Fruit fly (Drosophila melanogaster) whole organism, embryonic: Measurements from ENCODE around the gene Dfd.
A peak's percentile ranks its signal among the peaks of the same experiment; 100 is the strongest.

Experiments
- Adf1 ChIP-seq: fragments of 200-800 bp; sonication (Bioruptor generic); IDR thresholded peaks from 2 replicates; pipeline ENCODE4 v1.3.6; 2022; ENCODE audit warnings: missing biosample characterization, missing genetic modification characterization
- Asciz ChIP-seq: fragments of 200-800 bp; sonication (Bioruptor generic); optimal IDR thresholded peaks from 2 replicates; lab custom pipeline; 2017; ENCODE audit warnings: missing biosample characterization, mild to moderate bottlenecking, missing genetic modification characterization, missing genetic modification reagents
- CG1024 ChIP-seq: fragments of 200-800 bp; sonication (Bioruptor generic); IDR thresholded peaks from 2 replicates; pipeline ENCODE4 v1.3.6; 2022; ENCODE audit warnings: missing biosample characterization, missing genetic modification characterization
- CG10267 ChIP-seq: fragments of 200-800 bp; sonication (Bioruptor generic); optimal IDR thresholded peaks from 2 replicates; lab custom pipeline; 2018; ENCODE audit warnings: missing biosample characterization, mild to moderate bottlenecking, missing genetic modification characterization, moderate library complexity
- CG10565 ChIP-seq: fragments of 200-800 bp; sonication (Bioruptor generic); optimal IDR thresholded peaks from 3 replicates; lab custom pipeline; 2016; ENCODE audit warnings: missing biosample characterization, mild to moderate bottlenecking, missing genetic modification characterization
- CG11504 ChIP-seq: fragments of 200-800 bp; sonication (Bioruptor generic); optimal IDR thresholded peaks from 3 replicates; lab custom pipeline; 2019; ENCODE audit warnings: missing biosample characterization, mild to moderate bottlenecking, missing genetic modification characterization, moderate library complexity
- CG12299 ChIP-seq: fragments of 200-800 bp; sonication (Bioruptor generic); optimal IDR thresholded peaks from 2 replicates; lab custom pipeline; 2018; ENCODE audit warnings: missing biosample characterization, mild to moderate bottlenecking, missing genetic modification characterization
- CG12659 ChIP-seq: fragments of 200-800 bp; sonication (Bioruptor generic); optimal IDR thresholded peaks from 3 replicates; lab custom pipeline; 2017; ENCODE audit warnings: mild to moderate bottlenecking, missing biosample characterization, missing genetic modification reagents, missing genetic modification characterization
- CG13624 ChIP-seq: fragments of 200-800 bp; sonication (Bioruptor generic); optimal IDR thresholded peaks from 2 replicates; lab custom pipeline; 2016; ENCODE audit warnings: missing biosample characterization, missing genetic modification characterization
- CG14965 ChIP-seq: fragments of 200-800 bp; sonication (Bioruptor generic); optimal IDR thresholded peaks from 2 replicates; lab custom pipeline; 2016; ENCODE audit warnings: missing biosample characterization, missing genetic modification characterization, borderline replicate concordance
- CG17912 ChIP-seq: fragments of 200-800 bp; sonication (Bioruptor generic); optimal IDR thresholded peaks from 2 replicates; lab custom pipeline; 2018; ENCODE audit warnings: missing biosample characterization, mild to moderate bottlenecking, missing genetic modification characterization
- CG1832 ChIP-seq: fragments of 200-800 bp; sonication (Bioruptor generic); optimal IDR thresholded peaks from 2 replicates; lab custom pipeline; 2017; ENCODE audit warnings: missing biosample characterization, mild to moderate bottlenecking, missing genetic modification characterization, inconsistent platforms
- CG18764 ChIP-seq: fragments of 200-800 bp; sonication (Bioruptor generic); optimal IDR thresholded peaks from 3 replicates; lab custom pipeline; 2016; ENCODE audit warnings: missing biosample characterization, missing genetic modification characterization
- CG2199 ChIP-seq: fragments of 200-800 bp; sonication (Bioruptor generic); IDR thresholded peaks from 3 replicates; pipeline ENCODE4 v1.3.6; 2022; ENCODE audit warnings: missing biosample characterization, missing genetic modification characterization
- CG4707 ChIP-seq: fragments of 200-800 bp; sonication (Bioruptor generic); optimal IDR thresholded peaks from 2 replicates; lab custom pipeline; 2018; ENCODE audit warnings: missing biosample characterization, mild to moderate bottlenecking, missing genetic modification characterization, moderate library complexity
- CG4854 ChIP-seq: fragments of 200-800 bp; sonication (Bioruptor generic); optimal IDR thresholded peaks from 2 replicates; lab custom pipeline; 2016; ENCODE audit warnings: missing biosample characterization, missing genetic modification characterization, inconsistent platforms
- CG5245 ChIP-seq: fragments of 200-800 bp; sonication (Bioruptor generic); optimal IDR thresholded peaks from 3 replicates; lab custom pipeline; 2016; ENCODE audit warnings: missing biosample characterization, missing genetic modification characterization
- CG7786 ChIP-seq: fragments of 200-800 bp; sonication (Bioruptor generic); optimal IDR thresholded peaks from 2 replicates; lab custom pipeline; 2016; ENCODE audit warnings: missing biosample characterization, missing genetic modification characterization
- CG9727 ChIP-seq: fragments of 200-800 bp; sonication (Bioruptor generic); optimal IDR thresholded peaks from 3 replicates; lab custom pipeline; 2017; ENCODE audit warnings: missing biosample characterization, mild to moderate bottlenecking, missing genetic modification characterization
- Dad ChIP-seq: fragments of 200-800 bp; sonication (Bioruptor generic); optimal IDR thresholded peaks from 3 replicates; lab custom pipeline; 2016; ENCODE audit warnings: missing biosample characterization, missing genetic modification characterization
- Dbx ChIP-seq: fragments of 200-800 bp; sonication (Bioruptor generic); IDR thresholded peaks from 3 replicates; pipeline ENCODE4 v1.3.6; 2022; ENCODE audit warnings: missing biosample characterization, missing genetic modification characterization
- Dfd ChIP-seq, 2 experiments: fragments of >200 bp; optimal IDR thresholded peaks; 2 replicates each; lab custom pipeline; 2017; ENCODE audit warnings: missing biosample characterization in 2 of 2, missing genetic modification characterization in 2 of 2
- Ets65A ChIP-seq: fragments of 200-800 bp; sonication (Bioruptor generic); peaks from one replicate; lab custom pipeline; 2016; ENCODE audit warnings: missing biosample characterization, missing genetic modification characterization
- Fer3 ChIP-seq: fragments of 200-800 bp; sonication (Bioruptor generic); optimal IDR thresholded peaks from 2 replicates; lab custom pipeline; 2018; ENCODE audit warnings: missing biosample characterization, mild to moderate bottlenecking, missing genetic modification characterization, moderate library complexity
- Hand ChIP-seq: fragments of 200-800 bp; sonication (Bioruptor generic); optimal IDR thresholded peaks from 2 replicates; lab custom pipeline; 2017; ENCODE audit warnings: mild to moderate bottlenecking, missing biosample characterization, missing genetic modification reagents, missing genetic modification characterization
- HmgD ChIP-seq: fragments of 200-800 bp; sonication (Bioruptor generic); optimal IDR thresholded peaks from 3 replicates; lab custom pipeline; 2016; ENCODE audit warnings: missing biosample characterization, missing genetic modification characterization
- Lim3 ChIP-seq: fragments of 200-800 bp; sonication (Bioruptor generic); IDR thresholded peaks from 2 replicates; pipeline ENCODE4 v1.3.6; 2022; ENCODE audit warnings: missing biosample characterization, missing genetic modification characterization
- Max ChIP-seq: fragments of 200-800 bp; sonication (Bioruptor generic); optimal IDR thresholded peaks from 2 replicates; lab custom pipeline; 2016; ENCODE audit warnings: missing biosample characterization, mild to moderate bottlenecking, missing genetic modification characterization
- Mrtf ChIP-seq: fragments of 200-800 bp; sonication (Bioruptor generic); IDR thresholded peaks from 3 replicates; pipeline ENCODE4 v1.3.6; 2022; ENCODE audit warnings: missing biosample characterization, missing genetic modification characterization
- Nf-YA ChIP-seq: fragments of 200-800 bp; sonication (Bioruptor generic); IDR thresholded peaks from 2 replicates; pipeline ENCODE4 v1.3.6; 2022; ENCODE audit warnings: missing biosample characterization, missing genetic modification characterization
- Optix ChIP-seq: fragments of 200-800 bp; sonication (Bioruptor generic); IDR thresholded peaks from 3 replicates; pipeline ENCODE4 v1.3.6; 2022; ENCODE audit warnings: missing biosample characterization, missing genetic modification characterization
- Ptx1 ChIP-seq: fragments of 200-800 bp; sonication (Bioruptor generic); IDR thresholded peaks from 2 replicates; pipeline ENCODE4 v1.3.6; 2022; ENCODE audit warnings: missing biosample characterization, missing genetic modification characterization
- Rx ChIP-seq: fragments of 200-800 bp; sonication (Bioruptor generic); IDR thresholded peaks from 2 replicates; pipeline ENCODE4 v1.3.6; 2022; ENCODE audit warnings: missing biosample characterization, missing genetic modification characterization
- Sin3A ChIP-seq: fragments of >200 bp; optimal IDR thresholded peaks from 2 replicates; lab custom pipeline; 2018
- Six4 ChIP-seq: fragments of 200-800 bp; sonication (Bioruptor generic); optimal IDR thresholded peaks from 2 replicates; lab custom pipeline; 2016; ENCODE audit warnings: missing biosample characterization, missing genetic modification characterization
- dimm ChIP-seq: fragments of 200-800 bp; sonication (Bioruptor generic); IDR thresholded peaks from 2 replicates; pipeline ENCODE4 v1.3.6; 2022; ENCODE audit warnings: missing biosample characterization, missing genetic modification characterization
- dpn ChIP-seq, 2 experiments: fragments of 200-800 bp; sonication (Bioruptor generic); optimal IDR thresholded peaks; 3 replicates each; lab custom pipeline; 2016; ENCODE audit warnings: missing biosample characterization in 2 of 2, missing genetic modification characterization in 2 of 2
- emc ChIP-seq: fragments of 200-800 bp; sonication (Bioruptor generic); optimal IDR thresholded peaks from 2 replicates; lab custom pipeline; 2016; ENCODE audit warnings: missing biosample characterization, missing genetic modification characterization
- fd102C ChIP-seq: fragments of 200-800 bp; sonication (Bioruptor generic); optimal IDR thresholded peaks from 2 replicates; lab custom pipeline; 2018; ENCODE audit warnings: missing biosample characterization, mild to moderate bottlenecking, missing genetic modification characterization, moderate library complexity
- fru ChIP-seq: fragments of >200 bp; optimal IDR thresholded peaks from 2 replicates; lab custom pipeline; 2017
- hbn ChIP-seq: fragments of 200-800 bp; sonication (Bioruptor generic); IDR thresholded peaks from 2 replicates; pipeline ENCODE4 v1.3.6; 2022; ENCODE audit warnings: missing biosample characterization, missing genetic modification characterization; ENCODE audit not compliant: partially characterized antibody
- hth ChIP-seq: fragments of >200 bp; optimal IDR thresholded peaks from 2 replicates; lab custom pipeline; 2017; ENCODE audit warnings: inconsistent platforms
- jumu ChIP-seq: fragments of 200-800 bp; sonication (Bioruptor generic); optimal IDR thresholded peaks from 3 replicates; lab custom pipeline; 2016; ENCODE audit warnings: missing biosample characterization, missing genetic modification characterization
- klu ChIP-seq: fragments of 200-800 bp; sonication (Bioruptor generic); IDR thresholded peaks from 2 replicates; pipeline ENCODE4 v1.3.6; 2022; ENCODE audit warnings: missing biosample characterization, missing genetic modification characterization
- kni ChIP-seq: fragments of 200-800 bp; sonication (Bioruptor generic); optimal IDR thresholded peaks from 3 replicates; lab custom pipeline; 2017; ENCODE audit warnings: mild to moderate bottlenecking, missing biosample characterization, missing genetic modification reagents, missing genetic modification characterization
- lmd ChIP-seq: fragments of 200-800 bp; sonication (Bioruptor generic); IDR thresholded peaks from 2 replicates; pipeline ENCODE4 v1.3.6; 2022; ENCODE audit warnings: missing biosample characterization, missing genetic modification characterization
- lola ChIP-seq, 3 experiments: fragments of >200 bp in 2 of 3; fragments of 200-800 bp in 1 of 3; sonication (Bioruptor generic) in 1 of 3; optimal IDR thresholded peaks; 2 replicates each; lab custom pipeline; 2017 to 2019; ENCODE audit warnings: missing biosample characterization in 3 of 3, missing genetic modification characterization in 3 of 3, mild to moderate bottlenecking in 1 of 3, moderate library complexity in 1 of 3
- luna ChIP-seq: fragments of 200-800 bp; sonication (Bioruptor generic); optimal IDR thresholded peaks from 2 replicates; lab custom pipeline; 2016; ENCODE audit warnings: missing biosample characterization, missing genetic modification characterization
- pita ChIP-seq: fragments of 200-800 bp; sonication (Bioruptor generic); optimal IDR thresholded peaks from 2 replicates; lab custom pipeline; 2017; ENCODE audit warnings: missing biosample characterization, mild to moderate bottlenecking, missing genetic modification characterization
- prd ChIP-seq, 3 experiments: fragments of >200 bp in 2 of 3; fragments of 200-800 bp in 1 of 3; sonication (Bioruptor generic) in 1 of 3; optimal IDR thresholded peaks in 2 of 3; IDR thresholded peaks in 1 of 3; 2 replicates in 2 of 3; 3 replicates in 1 of 3; pipeline versions ENCODE4 v1.3.6 to Lab custom; 2017 to 2022; ENCODE audit warnings: missing biosample characterization in 1 of 3, missing genetic modification characterization in 1 of 3
- sisA ChIP-seq: fragments of 200-800 bp; sonication (Bioruptor generic); IDR thresholded peaks from 2 replicates; pipeline ENCODE4 v1.3.6; 2022; ENCODE audit warnings: missing biosample characterization, missing genetic modification characterization
- sob ChIP-seq: fragments of 200-800 bp; sonication (Bioruptor generic); IDR thresholded peaks from 2 replicates; pipeline ENCODE4 v1.3.6; 2022; ENCODE audit warnings: missing biosample characterization, missing genetic modification characterization
- sug ChIP-seq: fragments of 200-800 bp; optimal IDR thresholded peaks from 2 replicates; lab custom pipeline; 2019; ENCODE audit warnings: missing biosample characterization, mild to moderate bottlenecking, missing genetic modification characterization, moderate library complexity

The Dfd gene

dm6 chr3R:6806654-6807053 is 15.0 kb downstream of the Dfd start (continued):
- TF ChIP-seq Dbx (GFP tag; lab: Robert Waterston, UW): no peak
- TF ChIP-seq Six4 (GFP tag; lab: Kevin White, UChicago): no peak
- TF ChIP-seq sisA (GFP tag; lab: Robert Waterston, UW): no peak
- no peak for TF ChIP-seq jumu (GFP tag; lab: Kevin White, UChicago)
- TF ChIP-seq CG10267 (tag; lab: Kevin White, UChicago): no peak
- no peak for TF ChIP-seq Ptx1 (GFP tag; lab: Robert Waterston, UW)
- no peak for TF ChIP-seq CG18764 (GFP tag; lab: Kevin White, UChicago)
- TF ChIP-seq dimm: no peak
- no peak for TF ChIP-seq CG4854 (GFP tag; lab: Kevin White, UChicago)
- TF ChIP-seq fru (lab: Kevin White, UChicago): no peak
- no peak for TF ChIP-seq hth (lab: Kevin White, UChicago)
- TF ChIP-seq CG1024: no peak
- TF ChIP-seq Sin3A: no peak
- no peak for TF ChIP-seq hbn (GFP tag; lab: Robert Waterston, UW)
- 0 out of 2 replicates have a peak, but pooled peaks have one; percentile 6 for TF ChIP-seq sob (GFP tag; lab: Robert Waterston, UW)
- TF ChIP-seq CG9727 (GFP tag; lab: Kevin White, UChicago): no peak
- no peak for TF ChIP-seq Dad (GFP tag; lab: Kevin White, UChicago)
- no peak for TF ChIP-seq kni (GFP tag; lab: Kevin White, UChicago)
- TF ChIP-seq Optix (GFP tag; lab: Robert Waterston, UW): no peak
- TF ChIP-seq CG11504 (tag; lab: Kevin White, UChicago): no peak
- peak; percentile 83 for TF ChIP-seq pita (GFP tag; lab: Kevin White, UChicago)
- no peak for TF ChIP-seq Nf-YA (GFP tag; lab: Robert Waterston, UW)
- TF ChIP-seq CG7786: no peak
- no peak for TF ChIP-seq Hand (GFP tag; lab: Kevin White, UChicago)
- TF ChIP-seq CG2199 (GFP tag; lab: Robert Waterston, UW): peak; percentile 88; the same call in 2 of the 3 replicates
- no peak for TF ChIP-seq fd102C (GFP tag; lab: Kevin White, UChicago)
- TF ChIP-seq luna (GFP tag; lab: Kevin White, UChicago): no peak
- no peak for TF ChIP-seq CG12659
- no peak for TF ChIP-seq emc (GFP tag; lab: Kevin White, UChicago)
- no peak for TF ChIP-seq lola (GFP tag; optimal IDR thresholded peaks at IDR 0.05; lab: Kevin White, UChicago)
- TF ChIP-seq prd (optimal IDR thresholded peaks at IDR 0.05; lab: Kevin White, UChicago): no peak
- TF ChIP-seq prd (GFP tag; IDR thresholded peaks at IDR 0.05; lab: Robert Waterston, UW): no peak
- TF ChIP-seq dpn (GFP tag; optimal IDR thresholded peaks at IDR 0.05; lab: Kevin White, UChicago): no peak
- no peak for TF ChIP-seq Asciz (GFP tag; lab: Kevin White, UChicago)
- TF ChIP-seq Lim3: no peak
- no peak for TF ChIP-seq CG13624 (GFP tag; lab: Kevin White, UChicago)
- no peak for TF ChIP-seq CG10565
- no peak for TF ChIP-seq Mrtf
- no peak for TF ChIP-seq CG5245 (GFP tag; lab: Kevin White, UChicago)
- TF ChIP-seq Fer3 (tag; lab: Kevin White, UChicago): no peak
- TF ChIP-seq Rx: no peak
- TF ChIP-seq Max: no peak
- peak in 1 of 2 experiments; percentile 21 for TF ChIP-seq Dfd (GFP tag; optimal IDR thresholded peaks at IDR 0.05; lab: Kevin White, UChicago)
- no peak for TF ChIP-seq CG1832 (GFP tag; lab: Kevin White, UChicago)
- TF ChIP-seq klu (GFP tag; lab: Robert Waterston, UW): no peak
- TF ChIP-seq Ets65A (GFP tag; lab: Kevin White, UChicago): peak; percentile 92
- TF ChIP-seq lmd: no peak
- TF ChIP-seq Adf1 (GFP tag; lab: Robert Waterston, UW): no peak
- no peak for TF ChIP-seq CG17912 (GFP tag; lab: Kevin White, UChicago)
- TF ChIP-seq sug (tag; lab: Kevin White, UChicago): no peak
- no peak for TF ChIP-seq CG4707 (GFP tag; lab: Kevin White, UChicago)
- TF ChIP-seq CG12299 (tag; lab: Kevin White, UChicago): no peak
- TF ChIP-seq CG14965 (GFP tag; lab: Kevin White, UChicago): no peak
- no peak for TF ChIP-seq HmgD (GFP tag; lab: Kevin White, UChicago)
